Worm (Caenorhabditis elegans): ENCODE results near the gene gst-36.

- TF ChIP-seq ama-1 (optimal IDR thresholded peaks at IDR 0.05) = no peak
- no peak for TF ChIP-seq scrt-1 (GFP tag; IDR thresholded peaks at IDR 0.05)
- no peak for TF ChIP-seq tra-4 (tag; optimal IDR thresholded peaks at IDR 0.05)
Observed at ce11 chrX:9872554-9872953, 9.8 kb upstream of the gst-36 start, which contains the start of gene R07B1.8.

Measured in whole organism, early embryonic.